Worm (Caenorhabditis elegans) whole organism, young adult: Measurements from ENCODE around the gene srt-7.
A peak's percentile ranks its signal among the peaks of the same experiment; 100 is the strongest.

Experiments used
- B0261.1 ChIP-seq: sonication (generic microtip); optimal IDR thresholded peaks from 2 replicates; lab custom pipeline; 2016; ENCODE audit warnings: mild to moderate bottlenecking, missing genetic modification characterization, moderate library complexity, missing compliant biosample characterization
- C06A6.2 ChIP-seq: fragments of 200-800 bp; sonication (Bioruptor generic); conservative IDR thresholded peaks from 2 replicates; pipeline ENCODE4 v1.3.6; 2022; ENCODE audit warnings: missing genetic modification characterization, missing compliant biosample characterization
- D2030.7 ChIP-seq: fragments of 200-800 bp; sonication (Bioruptor generic); IDR thresholded peaks from 2 replicates; pipeline ENCODE4 v1.3.6; 2022; ENCODE audit warnings: missing genetic modification reagents, missing genetic modification characterization, missing compliant biosample characterization
- F10E7.11 ChIP-seq: sonication (generic microtip); optimal IDR thresholded peaks from 2 replicates; lab custom pipeline; 2017; ENCODE audit warnings: mild to moderate bottlenecking, missing genetic modification characterization, moderate library complexity, missing compliant biosample characterization
- F22D6.2 ChIP-seq: sonication (generic microtip); optimal IDR thresholded peaks from 2 replicates; lab custom pipeline; 2016; ENCODE audit warnings: mild to moderate bottlenecking, missing genetic modification characterization, missing compliant biosample characterization
- F33H1.4 ChIP-seq: fragments of 200-800 bp; sonication (Bioruptor generic); IDR thresholded peaks from 2 replicates; pipeline ENCODE4 v1.3.6; 2022; ENCODE audit warnings: missing genetic modification reagents, missing genetic modification characterization, missing compliant biosample characterization
- F37B4.10 ChIP-seq: fragments of 200-800 bp; sonication (Bioruptor generic); IDR thresholded peaks from 2 replicates; pipeline ENCODE4 v1.3.6; 2022; ENCODE audit warnings: missing genetic modification characterization, missing compliant biosample characterization
- F39B2.1 ChIP-seq: fragments of 200-800 bp; sonication (Bioruptor generic); IDR thresholded peaks from 2 replicates; pipeline ENCODE4 v1.3.6; 2022; ENCODE audit warnings: missing genetic modification reagents, missing genetic modification characterization, missing compliant biosample characterization
- K12H6.12 ChIP-seq: fragments of 200-800 bp; sonication (Bioruptor generic); optimal IDR thresholded peaks from 2 replicates; lab custom pipeline; 2018; ENCODE audit warnings: mild to moderate bottlenecking, missing genetic modification characterization, missing compliant biosample characterization
- T07F8.4 ChIP-seq: sonication (generic microtip); optimal IDR thresholded peaks from 2 replicates; lab custom pipeline; 2016; ENCODE audit warnings: mild to moderate bottlenecking, missing genetic modification characterization, moderate library complexity, missing compliant biosample characterization
- Y53F4B.3 ChIP-seq: fragments of 200-800 bp; sonication (Bioruptor generic); IDR thresholded peaks from 2 replicates; pipeline ENCODE4 v1.3.6; 2022; ENCODE audit warnings: missing genetic modification reagents, missing genetic modification characterization, missing compliant biosample characterization
- Y56A3A.18 ChIP-seq: fragments of 200-800 bp; sonication (Bioruptor generic); IDR thresholded peaks from 2 replicates; pipeline ENCODE4 v1.3.6; 2022; ENCODE audit warnings: missing genetic modification reagents, missing genetic modification characterization, missing compliant biosample characterization
- Y67H2A.10 ChIP-seq: fragments of 200-800 bp; sonication (Bioruptor generic); conservative IDR thresholded peaks from 2 replicates; pipeline ENCODE4 v1.3.6; 2022; ENCODE audit warnings: missing genetic modification reagents, missing genetic modification characterization, missing compliant biosample characterization
- Y79H2A.3 ChIP-seq: fragments of 200-800 bp; sonication (Bioruptor generic); conservative IDR thresholded peaks from 2 replicates; pipeline ENCODE4 v1.3.6; 2022; ENCODE audit warnings: missing genetic modification reagents, missing genetic modification characterization, missing compliant biosample characterization
- ama-1 ChIP-seq, 3 experiments: fragments of 150-350 bp in 1 of 3; sonication (generic microtip) in 2 of 3; optimal IDR thresholded peaks; 2 replicates each; lab custom pipeline; 2014 to 2018; ENCODE audit warnings: missing biosample characterization in 2 of 3, missing genetic modification characterization in 2 of 3, missing genetic modification reagents in 2 of 3
- aptf-2 ChIP-seq: fragments of 200-800 bp; sonication (Bioruptor generic); conservative IDR thresholded peaks from 2 replicates; pipeline ENCODE4 v1.3.6; 2022; ENCODE audit warnings: missing genetic modification reagents, missing genetic modification characterization, missing compliant biosample characterization
- atf-7 ChIP-seq: sonication (generic microtip); optimal IDR thresholded peaks from 2 replicates; lab custom pipeline; 2017; ENCODE audit warnings: mild to moderate bottlenecking, missing genetic modification characterization, missing compliant biosample characterization
- cebp-2 ChIP-seq: fragments of 200-800 bp; sonication (Bioruptor generic); IDR thresholded peaks from 2 replicates; pipeline ENCODE4 v1.3.6; 2022; ENCODE audit warnings: missing genetic modification characterization, missing compliant biosample characterization
- ceh-27 ChIP-seq: fragments of 200-800 bp; sonication (Bioruptor generic); optimal IDR thresholded peaks from 2 replicates; lab custom pipeline; 2018; ENCODE audit warnings: mild to moderate bottlenecking, missing genetic modification characterization, moderate library complexity, missing compliant biosample characterization
- ceh-40 ChIP-seq: fragments of 200-800 bp; sonication (Bioruptor generic); IDR thresholded peaks from 2 replicates; pipeline ENCODE4 v1.3.6; 2022; ENCODE audit warnings: missing genetic modification characterization, missing compliant biosample characterization
- ceh-58 ChIP-seq: fragments of 200-800 bp; sonication (Bioruptor generic); IDR thresholded peaks from 2 replicates; pipeline ENCODE4 v1.3.6; 2022; ENCODE audit warnings: missing genetic modification characterization, missing compliant biosample characterization
- ceh-79 ChIP-seq: sonication (generic microtip); optimal IDR thresholded peaks from 2 replicates; lab custom pipeline; 2017; ENCODE audit warnings: mild to moderate bottlenecking, missing genetic modification characterization, missing compliant biosample characterization
- dpl-1 ChIP-seq: fragments of 150-350 bp; optimal IDR thresholded peaks from 2 replicates; lab custom pipeline; 2014; ENCODE audit warnings: missing biosample characterization, missing genetic modification reagents, missing genetic modification characterization
- egl-18 ChIP-seq: fragments of 200-800 bp; sonication (Bioruptor generic); IDR thresholded peaks from 2 replicates; pipeline ENCODE4 v1.3.6; 2022; ENCODE audit warnings: missing genetic modification reagents, missing genetic modification characterization, missing compliant biosample characterization
- ekl-4 ChIP-seq: fragments of 200-800 bp; sonication (Bioruptor generic); IDR thresholded peaks from 2 replicates; pipeline ENCODE4 v1.3.6; 2022; ENCODE audit warnings: missing genetic modification reagents, missing genetic modification characterization, missing compliant biosample characterization
- fkh-3 ChIP-seq: sonication (generic microtip); optimal IDR thresholded peaks from 2 replicates; lab custom pipeline; 2016; ENCODE audit warnings: mild to moderate bottlenecking, missing genetic modification characterization, missing compliant biosample characterization
- gei-17 ChIP-seq: fragments of 200-800 bp; sonication (Bioruptor generic); optimal IDR thresholded peaks from 2 replicates; lab custom pipeline; 2018; ENCODE audit warnings: mild to moderate bottlenecking, missing genetic modification characterization, missing compliant biosample characterization
- hlh-12 ChIP-seq: sonication (generic microtip); optimal IDR thresholded peaks from 2 replicates; lab custom pipeline; 2016; ENCODE audit warnings: missing genetic modification characterization, missing compliant biosample characterization
- hmg-1.2 ChIP-seq: fragments of 200-800 bp; sonication (Bioruptor generic); IDR thresholded peaks from 2 replicates; pipeline ENCODE4 v1.3.6; 2022; ENCODE audit warnings: missing genetic modification reagents, missing genetic modification characterization, missing compliant biosample characterization
- let-526 ChIP-seq: fragments of 200-800 bp; sonication (Bioruptor generic); IDR thresholded peaks from 2 replicates; pipeline ENCODE4 v1.3.6; 2022; ENCODE audit warnings: missing genetic modification reagents, missing genetic modification characterization, missing compliant biosample characterization
- lin-35 ChIP-seq, 3 experiments: fragments of 150-350 bp in 2 of 3; sonication (generic microtip) in 1 of 3; optimal IDR thresholded peaks; 2 replicates each; lab custom pipeline; 2014 to 2018; ENCODE audit warnings: missing biosample characterization in 3 of 3, missing genetic modification characterization in 3 of 3, missing genetic modification reagents in 3 of 3
- lsy-27 ChIP-seq: sonication (generic microtip); optimal IDR thresholded peaks from 2 replicates; lab custom pipeline; 2017; ENCODE audit warnings: missing genetic modification characterization, mild to moderate bottlenecking, missing compliant biosample characterization, antibody characterized with exemption, missing genotype, borderline replicate concordance; ENCODE audit not compliant: insufficient read depth
- madf-10 ChIP-seq: sonication (generic microtip); optimal IDR thresholded peaks from 2 replicates; lab custom pipeline; 2016; ENCODE audit warnings: mild to moderate bottlenecking, missing genetic modification characterization, missing compliant biosample characterization
- mel-28 ChIP-seq: sonication (generic microtip); optimal IDR thresholded peaks from 2 replicates; lab custom pipeline; 2016; ENCODE audit warnings: borderline replicate concordance, mild to moderate bottlenecking, missing genetic modification characterization, missing compliant biosample characterization
- mes-4 ChIP-seq: sonication (generic microtip); optimal IDR thresholded peaks from 2 replicates; lab custom pipeline; 2016; ENCODE audit warnings: missing genotype, missing genetic modification characterization, missing compliant biosample characterization
- nfyb-1 ChIP-seq: fragments of 200-800 bp; sonication (Bioruptor generic); IDR thresholded peaks from 2 replicates; pipeline ENCODE4 v1.3.6; 2022; ENCODE audit warnings: missing genetic modification reagents, missing genetic modification characterization, missing compliant biosample characterization
- nhr-179 ChIP-seq: sonication (generic microtip); optimal IDR thresholded peaks from 2 replicates; lab custom pipeline; 2016; ENCODE audit warnings: mild to moderate bottlenecking, missing genetic modification characterization, missing compliant biosample characterization
- snpc-1.1 ChIP-seq: sonication (generic microtip); optimal IDR thresholded peaks from 2 replicates; lab custom pipeline; 2017; ENCODE audit warnings: missing genetic modification characterization, mild to moderate bottlenecking, missing compliant biosample characterization, antibody characterized with exemption, moderate library complexity, missing genotype, missing genetic modification reagents; ENCODE audit not compliant: insufficient read depth
- snpc-4 ChIP-seq, 5 experiments: fragments of 150-350 bp in 1 of 5; sonication (generic microtip) in 4 of 5; optimal IDR thresholded peaks; 2 replicates each; lab custom pipeline; 2014 to 2018; ENCODE audit warnings: missing genetic modification characterization in 5 of 5, missing biosample characterization in 3 of 5, antibody characterized with exemption in 2 of 5, mild to moderate bottlenecking in 2 of 5, missing compliant biosample characterization in 2 of 5, missing genotype in 2 of 5, moderate library complexity in 2 of 5, missing genetic modification reagents in 1 of 5
- tlf-1 ChIP-seq: fragments of 200-800 bp; sonication (Bioruptor generic); optimal IDR thresholded peaks from 2 replicates; lab custom pipeline; 2018; ENCODE audit warnings: mild to moderate bottlenecking, missing genetic modification characterization, missing compliant biosample characterization
- unc-130 ChIP-seq: sonication (generic microtip); optimal IDR thresholded peaks from 2 replicates; lab custom pipeline; 2016; ENCODE audit warnings: missing genetic modification reagents, missing genetic modification characterization, missing compliant biosample characterization
- xnd-1 ChIP-seq: sonication (generic microtip); optimal IDR thresholded peaks from 2 replicates; lab custom pipeline; 2016; ENCODE audit warnings: missing genotype, missing genetic modification reagents, missing genetic modification characterization, missing compliant biosample characterization
- ztf-25 ChIP-seq: fragments of 200-800 bp; sonication (Bioruptor generic); IDR thresholded peaks from 2 replicates; pipeline ENCODE4 v1.3.6; 2022; ENCODE audit warnings: missing genetic modification reagents, missing genetic modification characterization, missing compliant biosample characterization
- ztf-3 ChIP-seq: fragments of 200-800 bp; sonication (Bioruptor generic); optimal IDR thresholded peaks from 2 replicates; lab custom pipeline; 2018; ENCODE audit warnings: mild to moderate bottlenecking, missing genetic modification characterization, missing compliant biosample characterization
- ztf-6 ChIP-seq: fragments of 200-800 bp; sonication (Bioruptor generic); IDR thresholded peaks from 2 replicates; pipeline ENCODE4 v1.3.6; 2022; ENCODE audit warnings: missing genetic modification reagents, missing genetic modification characterization, missing compliant biosample characterization

The srt-7 gene

ce11 chrV:3106785-3107184 lies 25.2 kb downstream of the srt-7 start:
- TF ChIP-seq egl-18 (GFP tag; lab: Robert Waterston, UW) (0 out of 2 replicates have a peak, but pooled peaks have one; percentile 14), fkh-3 (tag; lab: Kevin White, UChicago) (no peak), ceh-58 (GFP tag; lab: Robert Waterston, UW) (no peak), snpc-1.1 (tag; lab: Kevin White, UChicago) (peak; percentile 63), lin-35 (GFP tag; optimal IDR thresholded peaks at IDR 0.05; lab: Kevin White, UChicago) (no peak), cebp-2 (no peak), F22D6.2 (tag; lab: Kevin White, UChicago) (no peak), nhr-179 (no peak), snpc-4 (GFP tag; optimal IDR thresholded peaks at IDR 0.05; lab: Kevin White, UChicago) (peak; percentile 21), snpc-4 (tag; optimal IDR thresholded peaks at IDR 0.05; lab: Kevin White, UChicago) (peak in 1 of 4 experiments; percentile 91), F33H1.4 (no peak), ekl-4 (no peak), tlf-1 (no peak), dpl-1 (no peak), nfyb-1 (GFP tag; lab: Robert Waterston, UW) (no peak), hlh-12 (tag; lab: Kevin White, UChicago) (no peak)

- TF ChIP-seq hmg-1.2 (GFP tag; lab: Robert Waterston, UW) = no peak
- TF ChIP-seq F37B4.10 (GFP tag; lab: Robert Waterston, UW) = no peak
- no peak for TF ChIP-seq cebp-2
- no peak for TF ChIP-seq unc-130 (GFP tag; lab: Kevin White, UChicago)
- TF ChIP-seq aptf-2 (GFP tag; lab: Robert Waterston, UW) = no peak
- no peak for TF ChIP-seq F10E7.11 (tag; lab: Kevin White, UChicago)
- no peak for TF ChIP-seq atf-7 (tag; lab: Kevin White, UChicago)
- TF ChIP-seq B0261.1 (tag; lab: Kevin White, UChicago) = no peak
- TF ChIP-seq xnd-1 (tag; lab: Kevin White, UChicago) = no peak
- no peak for TF ChIP-seq ekl-4
- no peak for TF ChIP-seq ztf-25 (GFP tag; lab: Robert Waterston, UW)
- no peak for TF ChIP-seq ztf-3 (GFP tag; lab: Kevin White, UChicago)
- no peak for TF ChIP-seq F39B2.1 (GFP tag; lab: Robert Waterston, UW)
- TF ChIP-seq madf-10 (tag; lab: Kevin White, UChicago) = no peak
- TF ChIP-seq T07F8.4 (tag; lab: Kevin White, UChicago) = no peak
- TF ChIP-seq ztf-6 = no peak
- no peak for TF ChIP-seq ceh-40 (GFP tag; lab: Robert Waterston, UW)
These were observed 25.9 kb downstream of the srt-7 start, which contains the start of gene str-68 for ce11 chrV:3107450-3107849. TSS of gene str-68 (minus strand) at chrV:3107550.

ce11 chrV:3112198-3112597 lies 30.6 kb downstream of the srt-7 start:
- TF ChIP-seq D2030.7 (GFP tag; lab: Robert Waterston, UW) (no peak), egl-18 (GFP tag; lab: Robert Waterston, UW) (no peak), ceh-79 (tag; lab: Kevin White, UChicago) (no peak), Y53F4B.3 (GFP tag; lab: Robert Waterston, UW) (no peak), let-526 (GFP tag; lab: Robert Waterston, UW) (no peak), Y67H2A.10 (GFP tag; lab: Robert Waterston, UW) (no peak), mel-28 (tag; lab: Kevin White, UChicago) (no peak), mes-4 (tag; lab: Kevin White, UChicago) (no peak), gei-17 (no peak), lsy-27 (no peak), dpl-1 (no peak), C06A6.2 (GFP tag; lab: Robert Waterston, UW) (no peak), Y79H2A.3 (GFP tag; lab: Robert Waterston, UW) (no peak), unc-130 (GFP tag; lab: Kevin White, UChicago) (no peak), K12H6.12 (no peak), Y56A3A.18 (GFP tag; lab: Robert Waterston, UW) (no peak), F10E7.11 (tag; lab: Kevin White, UChicago) (no peak), ama-1 (optimal IDR thresholded peaks at IDR 0.05; lab: Kevin White, UChicago) (no peak), ama-1 (GFP tag; optimal IDR thresholded peaks at IDR 0.05; lab: Kevin White, UChicago) (no peak), ceh-27 (GFP tag; lab: Kevin White, UChicago) (no peak)
- TF ChIP-seq, all 124 proteins: peak for 0
